Worm (Caenorhabditis elegans): ENCODE results near the gene C25B8.8.

The C25B8.8 gene

ce11 chrX:6655163-6655562 lies 45.3 kb downstream of the C25B8.8 start, which contains the start of gene nhr-173:
nhr-173 (plus strand) TSS chrX:6655528.
- TF ChIP-seq eyg-1 (tag; optimal IDR thresholded peaks at IDR 0.05), result no peak
- no peak for TF ChIP-seq ceh-2 (tag; optimal IDR thresholded peaks at IDR 0.05)
- TF ChIP-seq ceh-31 (tag; optimal IDR thresholded peaks at IDR 0.05), result no peak
- TF ChIP-seq sox-4 (tag; optimal IDR thresholded peaks at IDR 0.05), result no peak
- TF ChIP-seq pqm-1 (tag; optimal IDR thresholded peaks at IDR 0.05), result no peak
- TF ChIP-seq ceh-45 (GFP tag; IDR thresholded peaks at IDR 0.05), result no peak
- no peak for TF ChIP-seq tbx-7 (tag; optimal IDR thresholded peaks at IDR 0.05)
- TF ChIP-seq F13H6.1 (tag; optimal IDR thresholded peaks at IDR 0.05), result no peak
- TF ChIP-seq fax-1 (tag; optimal IDR thresholded peaks at IDR 0.05), result no peak
- TF ChIP-seq ceh-30 (tag; optimal IDR thresholded peaks at IDR 0.05), result no peak

- TF ChIP-seq ztf-16 (tag; optimal IDR thresholded peaks at IDR 0.05) (no peak), lim-6 (tag; optimal IDR thresholded peaks at IDR 0.05) (no peak), dmd-4 (tag; optimal IDR thresholded peaks at IDR 0.05; ENCODE audit: borderline replicate concordance) (no peak), hlh-15 (tag; optimal IDR thresholded peaks at IDR 0.05) (no peak), F13H6.1 (tag; optimal IDR thresholded peaks at IDR 0.05) (no peak), ceh-6 (GFP tag; optimal IDR thresholded peaks at IDR 0.05) (no peak), tbx-2 (tag; optimal IDR thresholded peaks at IDR 0.05) (no peak), nfya-1 (tag; optimal IDR thresholded peaks at IDR 0.05) (no peak), pha-4 (tag; optimal IDR thresholded peaks at IDR 0.05) (no peak), nhr-232 (tag; optimal IDR thresholded peaks at IDR 0.05) (no peak), unc-42 (tag; optimal IDR thresholded peaks at IDR 0.05) (no peak), Y22D7AL.16 (tag; optimal IDR thresholded peaks at IDR 0.05) (no peak), rnt-1 (tag; optimal IDR thresholded peaks at IDR 0.05) (no peak)
Measured at ce11 chrX:6656251-6656650, 46.4 kb downstream of the C25B8.8 start.

- TF ChIP-seq nfya-1 (tag; optimal IDR thresholded peaks at IDR 0.05) (no peak), T23F11.4 (GFP tag; optimal IDR thresholded peaks at IDR 0.05) (no peak), pha-4 (tag; optimal IDR thresholded peaks at IDR 0.05) (no peak)
Measured at ce11 chrX:6656770-6657169, 47.0 kb downstream of the C25B8.8 start.

- TF ChIP-seq unc-86 (tag; optimal IDR thresholded peaks at IDR 0.05) (no peak), pax-1 (tag; optimal IDR thresholded peaks at IDR 0.05) (no peak), unc-55 (GFP tag; optimal IDR thresholded peaks at IDR 0.05) (no peak), ahr-1 (tag; optimal IDR thresholded peaks at IDR 0.05) (no peak), rnt-1 (tag; optimal IDR thresholded peaks at IDR 0.05) (no peak)
Measured at ce11 chrX:6662267-6662666, 52.5 kb downstream of the C25B8.8 start.

ce11 chrX:6663780-6664437 lies 54.1 kb downstream of the C25B8.8 start:
- TF ChIP-seq ceh-24 (tag; optimal IDR thresholded peaks at IDR 0.05) (no peak), pros-1 (tag; optimal IDR thresholded peaks at IDR 0.05) (no peak), hlh-15 (tag; optimal IDR thresholded peaks at IDR 0.05) (no peak), unc-3 (GFP tag; conservative IDR thresholded peaks at IDR 0.05) (no peak), unc-3 (tag; optimal IDR thresholded peaks at IDR 0.05) (no peak), pax-1 (tag; optimal IDR thresholded peaks at IDR 0.05) (no peak), eyg-1 (tag; optimal IDR thresholded peaks at IDR 0.05) (no peak), unc-42 (tag; optimal IDR thresholded peaks at IDR 0.05) (no peak), fkh-10 (GFP tag; optimal IDR thresholded peaks at IDR 0.05) (no peak), C08G9.2 (tag; optimal IDR thresholded peaks at IDR 0.05) (no peak)
